Fruit fly (Drosophila melanogaster) S2 (cell line): ENCODE results near the gene CG6749.

Experiments used
- CG8478 ChIP-seq: fragments of >200 bp; optimal IDR thresholded peaks from 2 replicates; lab custom pipeline; 2018
- CTCF ChIP-seq, 2 experiments: fragments of >200 bp; optimal IDR thresholded peaks; 2 replicates each; lab custom pipeline; 2018

DNA sequence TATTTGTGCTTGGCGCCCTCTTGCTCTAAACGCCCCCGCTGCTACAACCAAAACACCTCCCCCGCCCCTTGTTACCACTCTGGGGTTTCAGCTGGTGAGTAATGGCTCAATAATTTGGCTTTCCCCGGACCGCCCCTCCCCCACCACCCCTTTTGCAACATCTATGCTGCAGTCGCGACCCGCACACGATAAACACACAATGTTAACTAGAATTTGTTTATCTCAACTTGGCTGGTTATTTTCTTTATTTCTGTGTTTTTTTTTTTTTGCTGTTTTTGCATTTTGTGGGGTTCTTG, 32.1 kb upstream of the CG6749 start:
- no peak for TF ChIP-seq CG8478
- TF ChIP-seq CTCF (optimal IDR thresholded peaks at IDR 0.05; lab: Kevin White, UChicago), result no peak
